Worm (Caenorhabditis elegans) whole organism, L4 larva: ENCODE measurements around the gene nprt-1.
A peak's percentile ranks its signal among the peaks of the same experiment; 100 is the strongest.

Experiments used
- F37D6.2 ChIP-seq: sonication (generic microtip); optimal IDR thresholded peaks from 2 replicates; lab custom pipeline; 2016; ENCODE audit warnings: mild to moderate bottlenecking, missing genetic modification characterization, missing compliant biosample characterization
- R02D3.7 ChIP-seq: fragments of 150-350 bp; sonication (generic microtip); optimal IDR thresholded peaks from 3 replicates; lab custom pipeline; 2014; ENCODE audit warnings: missing biosample characterization, missing genetic modification characterization
- Y105C5A.15 ChIP-seq: fragments of 200-800 bp; sonication (Bioruptor generic); IDR thresholded peaks from 2 replicates; pipeline ENCODE4 v1.3.6; 2022; ENCODE audit warnings: missing genetic modification characterization, missing compliant biosample characterization
- Y5F2A.4 ChIP-seq: fragments of 200-800 bp; sonication (Bioruptor generic); optimal IDR thresholded peaks from 2 replicates; lab custom pipeline; 2018; ENCODE audit warnings: mild to moderate bottlenecking, missing genetic modification characterization, missing compliant biosample characterization
- Y75B8A.6 ChIP-seq: fragments of 200-800 bp; sonication (Bioruptor generic); IDR thresholded peaks from 2 replicates; pipeline ENCODE4 v1.3.6; 2022; ENCODE audit warnings: missing genetic modification reagents, missing genetic modification characterization, missing compliant biosample characterization
- ama-1 ChIP-seq: fragments of 150-350 bp; optimal IDR thresholded peaks from 2 replicates; lab custom pipeline; 2014; ENCODE audit warnings: inconsistent platforms, mixed read lengths
- attf-4 ChIP-seq: sonication (generic microtip); optimal IDR thresholded peaks from 3 replicates; lab custom pipeline; 2017; ENCODE audit warnings: missing biosample characterization, missing genetic modification characterization
- ceh-44 ChIP-seq: fragments of 200-800 bp; sonication (Bioruptor generic); IDR thresholded peaks from 2 replicates; pipeline ENCODE4 v1.3.6; 2022; ENCODE audit warnings: missing genetic modification reagents, missing genetic modification characterization, missing compliant biosample characterization
- daf-16 ChIP-seq, 3 experiments: sonication (generic microtip); optimal IDR thresholded peaks; 2 replicates each; lab custom pipeline; 2016 to 2017; ENCODE audit warnings: missing genetic modification characterization in 3 of 3, missing genetic modification reagents in 3 of 3, mild to moderate bottlenecking in 2 of 3, missing compliant biosample characterization in 2 of 3, missing biosample characterization in 1 of 3, moderate library complexity in 1 of 3
- dmd-6 ChIP-seq: fragments of 200-800 bp; sonication (Bioruptor generic); IDR thresholded peaks from 2 replicates; pipeline ENCODE4 v1.3.6; 2022; ENCODE audit warnings: missing genetic modification reagents, missing genetic modification characterization, missing compliant biosample characterization
- dmd-8 ChIP-seq: fragments of 200-800 bp; sonication (Bioruptor generic); IDR thresholded peaks from 2 replicates; pipeline ENCODE4 v1.3.6; 2022; ENCODE audit warnings: missing genetic modification characterization, missing compliant biosample characterization
- dve-1 ChIP-seq: sonication (generic microtip); optimal IDR thresholded peaks from 2 replicates; lab custom pipeline; 2017; ENCODE audit warnings: antibody characterized with exemption, mild to moderate bottlenecking, missing genetic modification characterization, missing compliant biosample characterization; ENCODE audit not compliant: insufficient read depth
- egl-27 ChIP-seq: sonication (generic microtip); optimal IDR thresholded peaks from 3 replicates; lab custom pipeline; 2017; ENCODE audit warnings: missing biosample characterization, missing genetic modification reagents, missing genetic modification characterization
- gei-8 ChIP-seq: fragments of 200-800 bp; sonication (Bioruptor generic); optimal IDR thresholded peaks from 2 replicates; lab custom pipeline; 2018; ENCODE audit warnings: mild to moderate bottlenecking, missing genetic modification characterization, missing compliant biosample characterization
- hif-1 ChIP-seq, 2 experiments: sonication (generic microtip); optimal IDR thresholded peaks; 2 replicates each; lab custom pipeline; 2016 to 2017; ENCODE audit warnings: missing compliant biosample characterization in 2 of 2, missing genetic modification characterization in 2 of 2, missing genetic modification reagents in 2 of 2, missing genotype in 2 of 2, mild to moderate bottlenecking in 1 of 2
- hlh-11 ChIP-seq: fragments of 200-800 bp; sonication (Bioruptor generic); optimal IDR thresholded peaks from 2 replicates; lab custom pipeline; 2018; ENCODE audit warnings: mild to moderate bottlenecking, missing genetic modification characterization, missing compliant biosample characterization
- hlh-30 ChIP-seq: sonication (generic microtip); optimal IDR thresholded peaks from 2 replicates; lab custom pipeline; 2017; ENCODE audit warnings: antibody characterized with exemption, mild to moderate bottlenecking, missing genetic modification characterization, missing compliant biosample characterization; ENCODE audit not compliant: insufficient read depth
- jun-1 ChIP-seq: fragments of 150-350 bp; optimal IDR thresholded peaks from 2 replicates; lab custom pipeline; 2014; ENCODE audit warnings: missing biosample characterization, missing genetic modification reagents, missing genetic modification characterization
- lim-7 ChIP-seq: fragments of 200-800 bp; sonication (Bioruptor generic); IDR thresholded peaks from 2 replicates; pipeline ENCODE4 v1.3.6; 2022; ENCODE audit warnings: missing genetic modification characterization, missing compliant biosample characterization
- lin-15B ChIP-seq: fragments of 150-350 bp; sonication (generic microtip); optimal IDR thresholded peaks from 3 replicates; lab custom pipeline; 2014; ENCODE audit warnings: missing biosample characterization, missing genetic modification characterization
- lin-29 ChIP-seq: fragments of 200-800 bp; sonication (Bioruptor generic); IDR thresholded peaks from 2 replicates; pipeline ENCODE4 v1.3.6; 2022; ENCODE audit warnings: missing genetic modification reagents, missing genetic modification characterization, missing compliant biosample characterization
- lir-3 ChIP-seq: sonication (generic microtip); optimal IDR thresholded peaks from 2 replicates; lab custom pipeline; 2016; ENCODE audit warnings: mild to moderate bottlenecking, missing genetic modification characterization, missing compliant biosample characterization
- lsy-2 ChIP-seq, 2 experiments: fragments of 150-350 bp in 1 of 2; sonication (generic microtip) in 1 of 2; optimal IDR thresholded peaks; 2 replicates each; lab custom pipeline; 2014 to 2017; ENCODE audit warnings: missing biosample characterization in 2 of 2, missing genetic modification characterization in 2 of 2
- madf-9 ChIP-seq: fragments of 200-800 bp; sonication (Bioruptor generic); conservative IDR thresholded peaks from 2 replicates; pipeline ENCODE4 v1.3.6; 2022; ENCODE audit warnings: missing genetic modification reagents, missing genetic modification characterization, missing compliant biosample characterization
- mdl-1 ChIP-seq, 2 experiments: fragments of 150-350 bp in 1 of 2; sonication (generic microtip) in 1 of 2; optimal IDR thresholded peaks; 2 replicates each; lab custom pipeline; 2014 to 2017; ENCODE audit warnings: missing biosample characterization in 2 of 2, missing genetic modification characterization in 2 of 2
- mes-2 ChIP-seq: sonication (generic microtip); optimal IDR thresholded peaks from 2 replicates; lab custom pipeline; 2016; ENCODE audit warnings: missing genotype, mild to moderate bottlenecking, missing genetic modification characterization, missing compliant biosample characterization; ENCODE audit not compliant: poor library complexity, severe bottlenecking
- nhr-111 ChIP-seq: fragments of 200-800 bp; sonication (Bioruptor generic); optimal IDR thresholded peaks from 2 replicates; lab custom pipeline; 2018; ENCODE audit warnings: mild to moderate bottlenecking, missing genetic modification characterization, missing compliant biosample characterization
- nhr-25 ChIP-seq: sonication (generic microtip); optimal IDR thresholded peaks from 2 replicates; lab custom pipeline; 2017; ENCODE audit warnings: missing genetic modification characterization, mild to moderate bottlenecking, missing compliant biosample characterization, antibody characterized with exemption, moderate library complexity, borderline replicate concordance; ENCODE audit not compliant: insufficient read depth
- nhr-28 ChIP-seq: fragments of 150-350 bp; optimal IDR thresholded peaks from 2 replicates; lab custom pipeline; 2014; ENCODE audit warnings: missing biosample characterization, missing genetic modification characterization
- nhr-42 ChIP-seq: fragments of 200-800 bp; sonication (Bioruptor generic); IDR thresholded peaks from 2 replicates; pipeline ENCODE4 v1.3.6; 2022; ENCODE audit warnings: missing genetic modification characterization, missing compliant biosample characterization
- nhr-48 ChIP-seq: sonication (generic microtip); optimal IDR thresholded peaks from 2 replicates; lab custom pipeline; 2016; ENCODE audit warnings: mild to moderate bottlenecking, missing genetic modification characterization, missing compliant biosample characterization
- nhr-76 ChIP-seq: fragments of 150-350 bp; optimal IDR thresholded peaks from 2 replicates; lab custom pipeline; 2014; ENCODE audit warnings: missing biosample characterization, missing genetic modification characterization
- nhr-77 ChIP-seq: fragments of 150-350 bp; optimal IDR thresholded peaks from 2 replicates; lab custom pipeline; 2014; ENCODE audit warnings: missing biosample characterization, missing genetic modification characterization
- pqm-1 ChIP-seq: sonication (generic microtip); optimal IDR thresholded peaks from 2 replicates; lab custom pipeline; 2017; ENCODE audit warnings: missing biosample characterization, missing genetic modification characterization
- rbr-2 ChIP-seq: sonication (generic microtip); optimal IDR thresholded peaks from 2 replicates; lab custom pipeline; 2016; ENCODE audit warnings: missing genotype, missing genetic modification characterization, missing compliant biosample characterization
- skn-1 ChIP-seq: fragments of 150-350 bp; optimal IDR thresholded peaks from 2 replicates; lab custom pipeline; 2014; ENCODE audit warnings: missing biosample characterization, missing genetic modification characterization
- unc-130 ChIP-seq: sonication (generic microtip); optimal IDR thresholded peaks from 2 replicates; lab custom pipeline; 2016; ENCODE audit warnings: missing genetic modification reagents, missing genetic modification characterization, missing compliant biosample characterization
- unc-62 ChIP-seq, 3 experiments: fragments of 150-350 bp in 1 of 3; sonication (generic microtip); optimal IDR thresholded peaks in 2 of 3; peaks in 1 of 3; 1 replicate in 1 of 3; 2 replicates in 2 of 3; lab custom pipeline; 2014 to 2017; ENCODE audit warnings: missing biosample characterization in 3 of 3, missing genetic modification characterization in 3 of 3, missing genetic modification reagents in 3 of 3, missing genotype in 1 of 3
- zip-2 ChIP-seq: fragments of 150-350 bp; optimal IDR thresholded peaks from 2 replicates; lab custom pipeline; 2014; ENCODE audit warnings: missing biosample characterization, missing genetic modification characterization

nprt-1 gene

DNA sequence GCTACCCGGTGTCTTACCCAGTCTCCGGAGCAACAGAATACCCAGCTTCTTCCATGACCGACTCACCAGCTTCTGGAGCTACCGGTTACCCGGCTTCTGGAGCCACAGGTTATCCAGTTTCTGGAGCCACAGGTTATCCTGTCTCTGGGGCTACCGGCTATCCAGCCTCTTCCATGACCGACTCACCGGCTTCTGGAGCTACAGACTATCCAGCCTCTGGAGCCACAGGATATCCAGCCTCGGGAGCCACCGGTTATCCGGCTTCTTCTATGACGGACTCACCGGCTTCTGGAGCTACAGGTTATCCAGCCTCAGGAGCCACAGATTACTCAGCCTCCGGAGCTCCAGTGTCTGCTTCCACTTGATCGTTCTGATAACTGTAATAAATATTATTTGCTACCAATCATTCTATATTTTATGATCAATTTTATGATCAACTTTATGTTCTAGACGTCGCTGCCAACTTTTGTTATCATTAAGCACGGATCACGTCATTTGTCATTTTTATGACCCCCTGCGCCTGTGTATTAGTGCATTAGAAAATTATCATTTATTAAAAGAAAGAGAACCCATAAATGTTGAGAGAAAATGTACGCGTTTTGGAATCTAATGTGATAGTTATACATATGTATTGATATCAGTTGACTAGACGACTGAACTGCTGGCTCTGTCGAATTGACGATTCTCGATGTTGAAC, 35.0 kb downstream of the nprt-1 start (continued):
- TF ChIP-seq dmd-8 (GFP tag; lab: Robert Waterston, UW) = no peak
- no peak for TF ChIP-seq Y105C5A.15
- no peak for TF ChIP-seq nhr-42 (GFP tag; lab: Robert Waterston, UW)
- TF ChIP-seq lir-3 (tag; lab: Kevin White, UChicago) = no peak
- peak; percentile 77 for TF ChIP-seq hlh-11 (tag; lab: Kevin White, UChicago)
- peak; percentile 60 for TF ChIP-seq nhr-48 (tag; lab: Kevin White, UChicago)
- TF ChIP-seq dmd-6 (GFP tag; lab: Robert Waterston, UW) = peak; percentile 85
- TF ChIP-seq ama-1 (lab: Kevin White, UChicago) = no peak
- no peak for TF ChIP-seq Y75B8A.6 (GFP tag; lab: Robert Waterston, UW)
- TF ChIP-seq lim-7 (GFP tag; lab: Robert Waterston, UW) = no peak
- TF ChIP-seq attf-4 = no peak
- peak; percentile 81 for TF ChIP-seq dve-1 (tag; lab: Kevin White, UChicago)
- TF ChIP-seq gei-8 (GFP tag; lab: Kevin White, UChicago) = no peak
- TF ChIP-seq egl-27 = no peak
- TF ChIP-seq mdl-1 (tag; optimal IDR thresholded peaks at IDR 0.05; lab: Kevin White, UChicago) = no peak
- no peak for TF ChIP-seq nhr-25 (tag; lab: Kevin White, UChicago)
- peak; percentile 32 for TF ChIP-seq nhr-77 (tag; lab: Kevin White, UChicago)
- TF ChIP-seq nhr-28 (tag; lab: Kevin White, UChicago) = peak; percentile 73
- no peak for TF ChIP-seq mes-2 (tag; lab: Kevin White, UChicago)
- TF ChIP-seq unc-130 = no peak
- TF ChIP-seq madf-9 (GFP tag; lab: Robert Waterston, UW) = no peak
- TF ChIP-seq lsy-2 (tag; optimal IDR thresholded peaks at IDR 0.05; lab: Kevin White, UChicago) = no peak
- no peak for TF ChIP-seq Y5F2A.4

ce11 chrIV:2854161-2854560, 36.1 kb downstream of the nprt-1 start:
- peak; percentile 27 for TF ChIP-seq pqm-1
- TF ChIP-seq lin-15B (tag; lab: Kevin White, UChicago) = no peak
- TF ChIP-seq dmd-6 (GFP tag; lab: Robert Waterston, UW) = peak; percentile 67
- TF ChIP-seq hif-1 (tag; optimal IDR thresholded peaks at IDR 0.05; lab: Kevin White, UChicago) = no peak
- TF ChIP-seq egl-27 = no peak
- TF ChIP-seq F37D6.2 (tag; lab: Kevin White, UChicago) = no peak
- TF ChIP-seq nhr-42 (GFP tag; lab: Robert Waterston, UW) = no peak
- TF ChIP-seq R02D3.7 (tag; lab: Kevin White, UChicago) = no peak
- TF ChIP-seq hlh-30 (tag; lab: Kevin White, UChicago) = no peak
- TF ChIP-seq nhr-111 (GFP tag; lab: Kevin White, UChicago) = no peak
- no peak for TF ChIP-seq zip-2 (tag; lab: Kevin White, UChicago)
- TF ChIP-seq dve-1 (tag; lab: Kevin White, UChicago) = peak; percentile 27
- no peak for TF ChIP-seq nhr-48 (tag; lab: Kevin White, UChicago)
- TF ChIP-seq skn-1 (tag; lab: Kevin White, UChicago) = no peak
- TF ChIP-seq nhr-76 = no peak
- no peak for TF ChIP-seq ceh-44
- TF ChIP-seq unc-62 (GFP tag; optimal IDR thresholded peaks at IDR 0.05 in 1 of 2; lab: Kevin White, UChicago) = no peak
- no peak for TF ChIP-seq unc-62 (tag; optimal IDR thresholded peaks at IDR 0.05; lab: Kevin White, UChicago)
- no peak for TF ChIP-seq lir-3 (tag; lab: Kevin White, UChicago)
- TF ChIP-seq daf-16 (GFP tag; optimal IDR thresholded peaks at IDR 0.05; lab: Kevin White, UChicago) = no peak
- peak; percentile 80 for TF ChIP-seq daf-16 (tag; optimal IDR thresholded peaks at IDR 0.05; lab: Kevin White, UChicago)
- peak; percentile 27 for TF ChIP-seq nhr-28 (tag; lab: Kevin White, UChicago)
- TF ChIP-seq lin-29 (GFP tag; lab: Robert Waterston, UW) = no peak
- no peak for TF ChIP-seq rbr-2 (tag; lab: Kevin White, UChicago)
- no peak for TF ChIP-seq jun-1
- TF ChIP-seq hlh-11 (tag; lab: Kevin White, UChicago) = peak; percentile 43
- TF ChIP-seq, all 104 proteins: peak for 6
